Worm (Caenorhabditis elegans) whole organism, early embryonic: ENCODE data around the gene zak-1.
A peak's percentile ranks its signal among the peaks of the same experiment; 100 is the strongest.

Source experiments
- B0310.2 ChIP-seq: sonication (generic microtip); optimal IDR thresholded peaks from 2 replicates; lab custom pipeline; 2016; ENCODE audit warnings: mild to moderate bottlenecking, missing genetic modification characterization, missing compliant biosample characterization
- F13C5.2 ChIP-seq: sonication (generic microtip); optimal IDR thresholded peaks from 2 replicates; lab custom pipeline; 2017; ENCODE audit warnings: mild to moderate bottlenecking, missing genetic modification characterization, inconsistent platforms, missing compliant biosample characterization
- aly-1 ChIP-seq: sonication (generic microtip); optimal IDR thresholded peaks from 2 replicates; lab custom pipeline; 2016; ENCODE audit warnings: missing genetic modification characterization, missing compliant biosample characterization
- ama-1 ChIP-seq: fragments of 150-350 bp; optimal IDR thresholded peaks from 2 replicates; lab custom pipeline; 2014
- ceh-13 ChIP-seq: fragments of 200-800 bp; sonication (Bioruptor generic); optimal IDR thresholded peaks from 2 replicates; lab custom pipeline; 2018; ENCODE audit warnings: mild to moderate bottlenecking, missing genetic modification characterization, missing compliant biosample characterization
- ceh-36 ChIP-seq: sonication (generic microtip); optimal IDR thresholded peaks from 2 replicates; lab custom pipeline; 2016; ENCODE audit warnings: missing genetic modification characterization, inconsistent platforms, missing compliant biosample characterization
- ets-7 ChIP-seq: sonication (generic microtip); optimal IDR thresholded peaks from 2 replicates; lab custom pipeline; 2016; ENCODE audit warnings: missing genotype, missing genetic modification characterization, missing compliant biosample characterization
- flt-1 ChIP-seq: fragments of 200-800 bp; sonication (Bioruptor generic); IDR thresholded peaks from 2 replicates; pipeline ENCODE4 v1.3.6; 2022; ENCODE audit warnings: missing genetic modification characterization, missing compliant biosample characterization
- hmbx-1 ChIP-seq: sonication (generic microtip); optimal IDR thresholded peaks from 2 replicates; lab custom pipeline; 2016; ENCODE audit warnings: mild to moderate bottlenecking, missing genetic modification characterization, missing compliant biosample characterization
- hmg-4 ChIP-seq: fragments of 200-800 bp; sonication (Bioruptor generic); optimal IDR thresholded peaks from 2 replicates; lab custom pipeline; 2018; ENCODE audit warnings: mild to moderate bottlenecking, missing genetic modification characterization, missing compliant biosample characterization
- hnd-1 ChIP-seq: sonication (generic microtip); optimal IDR thresholded peaks from 2 replicates; lab custom pipeline; 2016; ENCODE audit warnings: missing genetic modification characterization, missing compliant biosample characterization
- pes-1 ChIP-seq: fragments of 200-800 bp; sonication (Bioruptor generic); IDR thresholded peaks from 2 replicates; pipeline ENCODE4 v1.3.6; 2022; ENCODE audit warnings: missing genetic modification reagents, missing genetic modification characterization, missing compliant biosample characterization
- scrt-1 ChIP-seq: fragments of 200-800 bp; sonication (Bioruptor generic); IDR thresholded peaks from 2 replicates; pipeline ENCODE4 v1.3.6; 2022; ENCODE audit warnings: missing genetic modification characterization, missing compliant biosample characterization
- sea-1 ChIP-seq: fragments of 200-800 bp; sonication (Bioruptor generic); conservative IDR thresholded peaks from 2 replicates; pipeline ENCODE4 v1.3.6; 2022; ENCODE audit warnings: missing genetic modification characterization, missing compliant biosample characterization
- tbx-11 ChIP-seq: fragments of 200-800 bp; sonication (Bioruptor generic); IDR thresholded peaks from 2 replicates; pipeline ENCODE4 v1.3.6; 2022; ENCODE audit warnings: missing genetic modification characterization, missing compliant biosample characterization
- tbx-37 ChIP-seq: fragments of 200-800 bp; sonication (Bioruptor generic); conservative IDR thresholded peaks from 2 replicates; pipeline ENCODE4 v1.3.6; 2022; ENCODE audit warnings: missing genetic modification reagents, missing genetic modification characterization, missing compliant biosample characterization
- tra-4 ChIP-seq: sonication (generic microtip); optimal IDR thresholded peaks from 2 replicates; lab custom pipeline; 2017; ENCODE audit warnings: missing genetic modification characterization, missing compliant biosample characterization

The zak-1 gene

DNA sequence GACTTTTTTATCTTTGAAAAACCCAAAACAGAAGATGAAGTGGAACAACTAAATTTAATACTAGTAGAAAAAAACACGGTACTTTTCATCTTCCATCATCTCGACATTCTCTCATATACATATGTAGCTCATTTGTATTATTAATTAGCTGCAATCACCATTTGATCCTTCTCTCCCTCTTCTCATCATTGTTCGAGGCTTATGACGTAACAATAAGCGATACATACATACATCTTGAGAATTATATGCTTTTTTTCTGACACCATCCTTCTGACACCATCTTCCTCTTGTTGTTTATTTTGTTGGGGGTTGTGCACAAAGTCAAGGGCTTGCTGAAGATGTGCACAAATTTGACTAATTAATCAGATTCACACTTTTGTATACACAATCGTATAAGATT lies 19.3 kb downstream of the zak-1 start:
- TF ChIP-seq ceh-13 (GFP tag; lab: Kevin White, UChicago) (no peak), ceh-36 (tag; lab: Kevin White, UChicago) (no peak), hnd-1 (no peak), ama-1 (lab: Kevin White, UChicago) (no peak), aly-1 (tag; lab: Kevin White, UChicago) (no peak), B0310.2 (tag; lab: Kevin White, UChicago) (no peak), tbx-11 (no peak), F13C5.2 (tag; lab: Kevin White, UChicago) (no peak), hmbx-1 (tag; lab: Kevin White, UChicago) (no peak)

DNA sequence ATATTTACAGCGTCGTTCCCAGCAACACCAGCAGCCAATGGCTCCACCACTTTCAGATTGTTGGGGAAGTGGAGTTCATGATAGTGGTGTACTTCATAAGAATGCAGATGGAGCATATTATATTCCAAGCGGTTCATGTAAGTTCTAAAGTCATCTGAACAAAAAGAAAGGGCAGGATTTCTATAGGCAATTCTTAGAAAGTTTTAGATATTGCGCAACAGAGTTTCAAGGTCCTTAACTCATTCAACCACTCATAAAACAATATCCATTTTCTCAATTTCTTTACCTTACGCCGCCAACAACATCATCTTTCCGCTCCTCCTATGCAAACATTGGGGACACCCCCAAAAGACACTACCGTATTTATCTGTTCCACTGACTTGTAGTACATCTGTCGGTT lies 25.3 kb downstream of the zak-1 start:
- TF ChIP-seq pes-1 (GFP tag; lab: Robert Waterston, UW) = 0 out of 2 replicates have a peak, but pooled peaks have one; percentile 28
- TF ChIP-seq tbx-11 = no peak

DNA sequence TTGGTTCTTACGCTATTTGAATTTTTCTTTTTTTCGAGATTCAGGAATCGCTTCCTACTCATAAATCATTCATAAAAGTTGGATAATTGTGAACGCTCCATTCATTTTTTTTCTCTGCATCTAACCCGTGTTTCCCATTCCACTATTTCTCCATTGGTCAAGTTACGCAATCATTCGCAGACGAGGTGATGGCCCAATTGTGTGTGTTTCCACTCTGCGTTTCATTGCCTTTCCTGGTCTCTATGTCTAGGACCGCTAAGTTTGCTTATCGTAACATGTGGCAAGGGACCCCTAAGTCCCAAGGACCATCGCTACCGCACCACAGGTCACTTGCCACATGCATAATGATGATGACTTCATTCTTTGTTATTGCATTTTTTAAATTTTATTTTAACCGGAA lies 30.5 kb downstream of the zak-1 start:
- TF ChIP-seq sea-1 (GFP tag; lab: Robert Waterston, UW) = no peak
- TF ChIP-seq flt-1 (GFP tag; lab: Robert Waterston, UW) = no peak
- no peak for TF ChIP-seq hnd-1
- TF ChIP-seq pes-1 (GFP tag; lab: Robert Waterston, UW) = no peak
- TF ChIP-seq ceh-36 (tag; lab: Kevin White, UChicago) = no peak
- TF ChIP-seq scrt-1 = no peak
- TF ChIP-seq ceh-13 (GFP tag; lab: Kevin White, UChicago) = no peak
- no peak for TF ChIP-seq tbx-11
- no peak for TF ChIP-seq ama-1 (lab: Kevin White, UChicago)
- no peak for TF ChIP-seq tra-4
- TF ChIP-seq B0310.2 (tag; lab: Kevin White, UChicago) = no peak
- TF ChIP-seq tbx-37 (GFP tag; lab: Robert Waterston, UW) = no peak
- no peak for TF ChIP-seq hmg-4 (GFP tag; lab: Kevin White, UChicago)
- no peak for TF ChIP-seq F13C5.2 (tag; lab: Kevin White, UChicago)
- TF ChIP-seq hmbx-1 (tag; lab: Kevin White, UChicago) = no peak
- TF ChIP-seq aly-1 (tag; lab: Kevin White, UChicago) = no peak
- TF ChIP-seq ets-7 (tag; lab: Kevin White, UChicago) = no peak

DNA sequence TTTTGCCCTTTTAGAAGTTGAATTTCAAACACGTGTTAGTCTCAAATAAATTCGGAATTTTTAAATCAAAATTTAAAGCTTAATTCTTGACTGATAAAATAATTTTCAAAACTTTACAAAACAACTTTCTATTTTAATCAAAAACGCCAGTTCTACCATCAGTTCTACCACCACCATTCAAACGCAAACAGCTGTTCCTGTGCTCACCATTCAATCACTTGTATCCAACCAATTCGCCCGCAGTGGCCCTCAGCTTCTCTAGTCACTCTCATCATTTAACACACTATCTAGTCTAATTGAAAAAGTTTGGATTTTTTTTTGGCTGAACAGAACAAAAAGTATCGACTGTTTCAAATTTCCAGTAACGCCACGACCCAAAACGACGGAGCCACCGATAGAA lies 33.8 kb downstream of the zak-1 start:
- TF ChIP-seq sea-1 (GFP tag; lab: Robert Waterston, UW) = no peak
- TF ChIP-seq flt-1 (GFP tag; lab: Robert Waterston, UW) = no peak
- no peak for TF ChIP-seq tbx-37 (GFP tag; lab: Robert Waterston, UW)
- TF ChIP-seq ceh-13 (GFP tag; lab: Kevin White, UChicago) = no peak
- no peak for TF ChIP-seq hmbx-1 (tag; lab: Kevin White, UChicago)
- no peak for TF ChIP-seq pes-1 (GFP tag; lab: Robert Waterston, UW)
- TF ChIP-seq hnd-1 = no peak
- TF ChIP-seq ceh-36 (tag; lab: Kevin White, UChicago) = no peak

DNA sequence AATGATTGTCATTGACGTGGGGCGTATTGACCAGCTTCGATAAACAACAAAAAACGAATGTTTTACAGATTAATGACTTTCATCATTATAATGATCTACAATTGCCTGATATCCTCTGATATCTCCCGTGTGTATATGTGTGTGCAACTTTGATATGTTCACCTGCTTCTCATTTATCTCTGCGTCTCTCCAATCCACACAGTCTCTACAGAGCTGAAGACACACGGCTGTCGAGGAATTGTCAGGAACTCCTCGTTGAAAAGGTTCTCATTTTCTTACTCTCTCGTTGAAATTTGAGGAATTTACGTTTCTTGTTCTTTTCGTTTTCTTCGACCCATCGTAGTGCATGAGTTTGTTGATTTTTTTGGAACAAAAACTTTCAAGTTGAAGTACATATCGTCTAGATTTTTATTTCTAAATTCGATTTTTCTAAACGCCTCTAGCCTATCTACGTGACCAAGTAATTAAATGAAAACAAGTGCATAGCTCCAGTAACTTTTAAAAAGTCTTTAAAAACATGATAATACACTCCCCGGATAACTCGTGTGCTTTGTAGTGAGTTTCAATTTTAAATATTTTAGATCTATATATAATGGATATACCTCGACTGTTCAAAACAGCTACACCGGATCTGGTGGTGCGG lies 36.1 kb downstream of the zak-1 start, which contains the start of gene ten-1:
Gene ten-1, plus strand, starts transcription at position 593 of the 643 bp plus-strand sequence.
- no peak for TF ChIP-seq pes-1 (GFP tag; lab: Robert Waterston, UW)
- TF ChIP-seq scrt-1 = no peak
- TF ChIP-seq ceh-36 (tag; lab: Kevin White, UChicago) = no peak
- TF ChIP-seq tbx-37 (GFP tag; lab: Robert Waterston, UW) = no peak
- no peak for TF ChIP-seq hmg-4 (GFP tag; lab: Kevin White, UChicago)
- no peak for TF ChIP-seq tbx-11
- TF ChIP-seq ceh-13 (GFP tag; lab: Kevin White, UChicago) = no peak
- TF ChIP-seq hnd-1 = no peak
- no peak for TF ChIP-seq aly-1 (tag; lab: Kevin White, UChicago)
- no peak for TF ChIP-seq ets-7 (tag; lab: Kevin White, UChicago)
- no peak for TF ChIP-seq B0310.2 (tag; lab: Kevin White, UChicago)
- no peak for TF ChIP-seq F13C5.2 (tag; lab: Kevin White, UChicago)
- no peak for TF ChIP-seq ama-1 (lab: Kevin White, UChicago)
- no peak for TF ChIP-seq tra-4

ce11 chrIII:6819322-6819901 lies 37.2 kb downstream of the zak-1 start, which contains the start of gene F28F5.6:
F28F5.6 (minus strand) TSS chrIII:6819372.
- no peak for TF ChIP-seq B0310.2 (tag; lab: Kevin White, UChicago)
- no peak for TF ChIP-seq ceh-36 (tag; lab: Kevin White, UChicago)
- no peak for TF ChIP-seq ets-7 (tag; lab: Kevin White, UChicago)
- TF ChIP-seq F13C5.2 (tag; lab: Kevin White, UChicago) = no peak
- no peak for TF ChIP-seq sea-1 (GFP tag; lab: Robert Waterston, UW)
- TF ChIP-seq tra-4 = no peak
- TF ChIP-seq aly-1 (tag; lab: Kevin White, UChicago) = no peak
- no peak for TF ChIP-seq ceh-13 (GFP tag; lab: Kevin White, UChicago)
- TF ChIP-seq ama-1 (lab: Kevin White, UChicago) = no peak
- TF ChIP-seq pes-1 (GFP tag; lab: Robert Waterston, UW) = no peak
- no peak for TF ChIP-seq flt-1 (GFP tag; lab: Robert Waterston, UW)
- TF ChIP-seq hnd-1 = no peak
- TF ChIP-seq hmbx-1 (tag; lab: Kevin White, UChicago) = no peak
- no peak for TF ChIP-seq tbx-37 (GFP tag; lab: Robert Waterston, UW)
- TF ChIP-seq tbx-11 = no peak
- no peak for TF ChIP-seq hmg-4 (GFP tag; lab: Kevin White, UChicago)
- TF ChIP-seq scrt-1 = no peak

ce11 chrIII:6818037-6818436 lies 38.6 kb downstream of the zak-1 start:
- TF ChIP-seq B0310.2 (tag; lab: Kevin White, UChicago) = no peak
- no peak for TF ChIP-seq sea-1 (GFP tag; lab: Robert Waterston, UW)
- no peak for TF ChIP-seq tbx-37 (GFP tag; lab: Robert Waterston, UW)
- TF ChIP-seq ceh-13 (GFP tag; lab: Kevin White, UChicago) = no peak
- TF ChIP-seq tra-4 = no peak
- TF ChIP-seq ama-1 (lab: Kevin White, UChicago) = no peak
- TF ChIP-seq tbx-11 = no peak
- no peak for TF ChIP-seq scrt-1
